Worm (Caenorhabditis elegans) whole organism, L2 larva: Measurements from ENCODE around the gene ufm-1.

ENCODE experiments used
- ZK546.5 ChIP-seq: sonication (generic microtip); optimal IDR thresholded peaks from 2 replicates; lab custom pipeline; 2017; ENCODE audit warnings: missing biosample characterization, missing genetic modification characterization
- alr-1 ChIP-seq: fragments of 150-350 bp; optimal IDR thresholded peaks from 2 replicates; lab custom pipeline; 2014; ENCODE audit warnings: missing biosample characterization, missing genetic modification characterization
- ama-1 ChIP-seq: fragments of 150-350 bp; optimal IDR thresholded peaks from 2 replicates; lab custom pipeline; 2018; ENCODE audit warnings: inconsistent platforms
- elt-1 ChIP-seq: fragments of 150-350 bp; optimal IDR thresholded peaks from 2 replicates; lab custom pipeline; 2014; ENCODE audit warnings: missing biosample characterization, missing genetic modification characterization
- lin-39 ChIP-seq: fragments of 150-350 bp; optimal IDR thresholded peaks from 2 replicates; lab custom pipeline; 2014; ENCODE audit warnings: missing biosample characterization, missing genetic modification reagents, missing genetic modification characterization
- nhr-10 ChIP-seq: sonication (generic microtip); optimal IDR thresholded peaks from 2 replicates; lab custom pipeline; 2017; ENCODE audit warnings: missing biosample characterization, missing genetic modification characterization
- nhr-11 ChIP-seq: fragments of 150-350 bp; optimal IDR thresholded peaks from 2 replicates; lab custom pipeline; 2014; ENCODE audit warnings: missing biosample characterization, missing genetic modification characterization
- nhr-237 ChIP-seq: fragments of 150-350 bp; optimal IDR thresholded peaks from 2 replicates; lab custom pipeline; 2014; ENCODE audit warnings: missing biosample characterization, missing genetic modification characterization
- nhr-25 ChIP-seq: fragments of 150-350 bp; sonication (generic microtip); optimal IDR thresholded peaks from 3 replicates; lab custom pipeline; 2014; ENCODE audit warnings: missing biosample characterization, missing genetic modification characterization
- skn-1 ChIP-seq: sonication (generic microtip); optimal IDR thresholded peaks from 2 replicates; lab custom pipeline; 2017; ENCODE audit warnings: missing biosample characterization, missing genetic modification characterization
- unc-62 ChIP-seq: fragments of 150-350 bp; optimal IDR thresholded peaks from 2 replicates; lab custom pipeline; 2014; ENCODE audit warnings: missing biosample characterization, missing genetic modification reagents, missing genetic modification characterization
- ztf-11 ChIP-seq: sonication (generic microtip); optimal IDR thresholded peaks from 2 replicates; lab custom pipeline; 2017; ENCODE audit warnings: missing biosample characterization, missing genetic modification characterization

DNA sequence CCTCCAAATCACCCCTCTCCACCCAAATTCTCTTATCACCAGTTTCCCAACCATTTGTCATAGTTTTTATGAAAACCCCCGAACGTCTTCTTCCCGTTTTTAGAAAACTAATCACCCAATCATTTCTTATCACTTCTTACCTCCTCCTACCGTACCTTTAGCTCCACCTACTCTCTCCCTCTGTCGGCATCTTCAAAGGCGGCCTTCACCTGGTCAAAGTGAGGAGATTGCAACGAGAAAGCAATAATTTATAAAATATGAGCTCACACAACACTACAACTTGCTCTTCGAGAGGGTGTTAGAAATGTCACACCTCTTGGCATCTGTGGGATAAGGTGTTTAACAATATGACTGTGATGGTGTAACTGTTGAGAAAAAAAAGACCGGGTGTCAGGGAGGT, 49.7 kb upstream of the ufm-1 start:
- TF ChIP-seq nhr-25 (tag; lab: Kevin White, UChicago) = no peak
- TF ChIP-seq alr-1 = no peak
- TF ChIP-seq lin-39 = no peak
- TF ChIP-seq ama-1 (lab: Kevin White, UChicago) = no peak
- no peak for TF ChIP-seq nhr-10 (tag; lab: Kevin White, UChicago)
- no peak for TF ChIP-seq nhr-237 (tag; lab: Kevin White, UChicago)
- TF ChIP-seq skn-1 = no peak
- no peak for TF ChIP-seq ztf-11 (tag; lab: Kevin White, UChicago)
- no peak for TF ChIP-seq ZK546.5 (tag; lab: Kevin White, UChicago)
- TF ChIP-seq unc-62 (GFP tag; lab: Kevin White, UChicago) = no peak
- TF ChIP-seq elt-1 (tag; lab: Kevin White, UChicago) = no peak
- TF ChIP-seq nhr-11 (tag; lab: Kevin White, UChicago) = no peak
